Fruit fly (Drosophila melanogaster) whole organism, prepupa: ENCODE measurements around the gene TM9SF3.

ENCODE experiments used
- Blimp-1 ChIP-seq: fragments of 200-800 bp; sonication (Bioruptor generic); optimal IDR thresholded peaks from 3 replicates; lab custom pipeline; 2017; ENCODE audit warnings: missing biosample characterization, missing genetic modification characterization, mild to moderate bottlenecking, moderate library complexity, missing genetic modification reagents
- CG10631 ChIP-seq: fragments of 200-800 bp; sonication (Bioruptor generic); optimal IDR thresholded peaks from 2 replicates; lab custom pipeline; 2016; ENCODE audit warnings: missing biosample characterization, missing genetic modification characterization
- CG10669 ChIP-seq: fragments of 200-800 bp; sonication (Bioruptor generic); optimal IDR thresholded peaks from 3 replicates; lab custom pipeline; 2018; ENCODE audit warnings: missing biosample characterization, mild to moderate bottlenecking, missing genetic modification characterization, moderate library complexity
- CG11762 ChIP-seq: fragments of 200-800 bp; sonication (Bioruptor generic); optimal IDR thresholded peaks from 3 replicates; lab custom pipeline; 2016; ENCODE audit warnings: missing biosample characterization, missing genetic modification characterization; ENCODE audit not compliant: insufficient read depth
- CG15336 ChIP-seq: fragments of 200-800 bp; sonication (Bioruptor generic); IDR thresholded peaks from 2 replicates; pipeline ENCODE4 v1.3.6; 2022; ENCODE audit warnings: missing biosample characterization, missing genetic modification characterization
- CG1621 ChIP-seq: fragments of 200-800 bp; sonication (Bioruptor generic); optimal IDR thresholded peaks from 3 replicates; lab custom pipeline; 2018; ENCODE audit warnings: missing biosample characterization, mild to moderate bottlenecking, missing genetic modification characterization
- CG3032 ChIP-seq: fragments of 200-800 bp; optimal IDR thresholded peaks from 2 replicates; lab custom pipeline; 2019; ENCODE audit warnings: missing biosample characterization, mild to moderate bottlenecking, missing genetic modification characterization, moderate library complexity
- CG34406 ChIP-seq: fragments of 200-800 bp; sonication (Bioruptor generic); optimal IDR thresholded peaks from 3 replicates; lab custom pipeline; 2016; ENCODE audit warnings: missing biosample characterization, missing genetic modification characterization
- CG3919 ChIP-seq: fragments of 200-800 bp; sonication (Bioruptor generic); optimal IDR thresholded peaks from 3 replicates; lab custom pipeline; 2016; ENCODE audit warnings: missing biosample characterization, missing genetic modification characterization
- CG4318 ChIP-seq: fragments of 200-800 bp; sonication (Bioruptor generic); optimal IDR thresholded peaks from 3 replicates; lab custom pipeline; 2017; ENCODE audit warnings: missing biosample characterization, mild to moderate bottlenecking, missing genetic modification characterization
- CG6163 ChIP-seq: fragments of 200-800 bp; sonication (Bioruptor generic); IDR thresholded peaks from 3 replicates; pipeline ENCODE4 v1.3.6; 2022; ENCODE audit warnings: missing biosample characterization, missing genetic modification characterization
- CG6276 ChIP-seq: fragments of 200-800 bp; sonication (Bioruptor generic); optimal IDR thresholded peaks from 2 replicates; lab custom pipeline; 2017; ENCODE audit warnings: missing biosample characterization, mild to moderate bottlenecking, missing genetic modification characterization
- CG6792 ChIP-seq: fragments of 200-800 bp; sonication (Bioruptor generic); optimal IDR thresholded peaks from 3 replicates; lab custom pipeline; 2016; ENCODE audit warnings: missing biosample characterization, missing genetic modification characterization
- CG6854 ChIP-seq: fragments of 200-800 bp; sonication (Bioruptor generic); optimal IDR thresholded peaks from 2 replicates; lab custom pipeline; 2017; ENCODE audit warnings: missing biosample characterization, mild to moderate bottlenecking, missing genetic modification characterization
- CG7368 ChIP-seq: fragments of 200-800 bp; sonication (Bioruptor generic); optimal IDR thresholded peaks from 3 replicates; lab custom pipeline; 2016; ENCODE audit warnings: missing biosample characterization, missing genetic modification characterization
- CG8119 ChIP-seq: fragments of 200-800 bp; sonication (Bioruptor generic); IDR thresholded peaks from 3 replicates; pipeline ENCODE4 v1.3.6; 2022; ENCODE audit warnings: missing biosample characterization, missing genetic modification characterization
- CG8319 ChIP-seq: fragments of 200-800 bp; sonication (Bioruptor generic); optimal IDR thresholded peaks from 3 replicates; lab custom pipeline; 2016; ENCODE audit warnings: missing biosample characterization, missing genetic modification characterization
- CG8632 ChIP-seq: fragments of 200-800 bp; sonication (Bioruptor generic); optimal IDR thresholded peaks from 3 replicates; lab custom pipeline; 2016; ENCODE audit warnings: missing biosample characterization, missing genetic modification characterization
- Eip75B ChIP-seq: fragments of 200-800 bp; sonication (Bioruptor generic); optimal IDR thresholded peaks from 3 replicates; lab custom pipeline; 2016; ENCODE audit warnings: missing biosample characterization, missing genetic modification characterization
- Eip78C ChIP-seq: fragments of 200-800 bp; sonication (Bioruptor generic); peaks from one replicate; lab custom pipeline; 2016; ENCODE audit warnings: missing biosample characterization, missing genetic modification characterization
- Ets21C ChIP-seq: fragments of 200-800 bp; sonication (Bioruptor generic); optimal IDR thresholded peaks from 3 replicates; lab custom pipeline; 2016; ENCODE audit warnings: missing biosample characterization, missing genetic modification characterization
- Ets96B ChIP-seq: fragments of 200-800 bp; optimal IDR thresholded peaks from 2 replicates; lab custom pipeline; 2019; ENCODE audit warnings: missing biosample characterization, mild to moderate bottlenecking, missing genetic modification characterization, moderate library complexity
- Gug ChIP-seq: fragments of 200-800 bp; sonication (Bioruptor generic); IDR thresholded peaks from 2 replicates; pipeline ENCODE4 v1.3.6; 2022; ENCODE audit warnings: missing biosample characterization, missing genetic modification characterization
- Hr38 ChIP-seq: sonication (Bioruptor generic); optimal IDR thresholded peaks from 2 replicates; lab custom pipeline; 2016; ENCODE audit warnings: missing biosample characterization, missing genetic modification characterization
- Hr39 ChIP-seq: fragments of 200-800 bp; sonication (Bioruptor generic); optimal IDR thresholded peaks from 2 replicates; lab custom pipeline; 2016; ENCODE audit warnings: missing biosample characterization, missing genetic modification characterization
- Lpt ChIP-seq: fragments of 200-800 bp; sonication (Bioruptor generic); optimal IDR thresholded peaks from 3 replicates; lab custom pipeline; 2016; ENCODE audit warnings: missing biosample characterization, missing genetic modification characterization
- Met ChIP-seq: fragments of 200-800 bp; sonication (Bioruptor generic); optimal IDR thresholded peaks from 3 replicates; lab custom pipeline; 2016; ENCODE audit warnings: missing biosample characterization, missing genetic modification characterization
- Smox ChIP-seq: fragments of 200-800 bp; sonication (Bioruptor generic); optimal IDR thresholded peaks from 3 replicates; lab custom pipeline; 2016; ENCODE audit warnings: missing biosample characterization, missing genetic modification characterization
- Sox102F ChIP-seq: fragments of 200-800 bp; sonication (Bioruptor generic); optimal IDR thresholded peaks from 2 replicates; lab custom pipeline; 2016; ENCODE audit warnings: missing biosample characterization, mild to moderate bottlenecking, missing genetic modification characterization
- Sox14 ChIP-seq: fragments of 200-800 bp; sonication (Bioruptor generic); optimal IDR thresholded peaks from 3 replicates; lab custom pipeline; 2016; ENCODE audit warnings: missing biosample characterization, missing genetic modification characterization
- Sox15 ChIP-seq: fragments of 200-800 bp; sonication (Bioruptor generic); optimal IDR thresholded peaks from 3 replicates; lab custom pipeline; 2016; ENCODE audit warnings: missing biosample characterization, missing genetic modification characterization
- achi ChIP-seq: fragments of 200-800 bp; sonication (Bioruptor generic); optimal IDR thresholded peaks from 3 replicates; lab custom pipeline; 2016; ENCODE audit warnings: missing biosample characterization, missing genetic modification characterization
- acj6 ChIP-seq: fragments of 200-800 bp; sonication (Bioruptor generic); optimal IDR thresholded peaks from 3 replicates; lab custom pipeline; 2016; ENCODE audit warnings: missing biosample characterization, missing genetic modification characterization
- dac ChIP-seq: fragments of 200-800 bp; sonication (Bioruptor generic); optimal IDR thresholded peaks from 2 replicates; lab custom pipeline; 2017; ENCODE audit warnings: missing biosample characterization, mild to moderate bottlenecking, missing genetic modification characterization
- dsx ChIP-seq: fragments of 200-800 bp; optimal IDR thresholded peaks from 3 replicates; lab custom pipeline; 2019; ENCODE audit warnings: missing biosample characterization, mild to moderate bottlenecking, missing genetic modification characterization, moderate library complexity; ENCODE audit not compliant: poor library complexity, severe bottlenecking
- eg ChIP-seq: fragments of 200-800 bp; sonication (Bioruptor generic); IDR thresholded peaks from 3 replicates; pipeline ENCODE4 v1.3.6; 2022; ENCODE audit warnings: missing biosample characterization, missing genetic modification characterization
- fkh ChIP-seq: fragments of 200-800 bp; sonication (Bioruptor generic); optimal IDR thresholded peaks from 3 replicates; lab custom pipeline; 2017; ENCODE audit warnings: missing biosample characterization, mild to moderate bottlenecking, missing genetic modification characterization, moderate library complexity
- net ChIP-seq: fragments of 200-800 bp; sonication (Bioruptor generic); optimal IDR thresholded peaks from 3 replicates; lab custom pipeline; 2016; ENCODE audit warnings: missing biosample characterization, missing genetic modification characterization
- pdm3 ChIP-seq: fragments of 200-800 bp; sonication (Bioruptor generic); optimal IDR thresholded peaks from 3 replicates; lab custom pipeline; 2016; ENCODE audit warnings: missing biosample characterization, missing genetic modification characterization
- salr ChIP-seq, 2 experiments: fragments of 200-800 bp; sonication (Bioruptor generic); optimal IDR thresholded peaks; 3 replicates each; lab custom pipeline; 2016 to 2018; ENCODE audit warnings: missing biosample characterization in 2 of 2, missing genetic modification characterization in 2 of 2, mild to moderate bottlenecking in 1 of 2
- svp ChIP-seq: fragments of 200-800 bp; sonication (Bioruptor generic); peaks from one replicate; lab custom pipeline; 2016; ENCODE audit warnings: missing biosample characterization, missing genetic modification characterization
- topi ChIP-seq: fragments of 200-800 bp; sonication (Bioruptor generic); optimal IDR thresholded peaks from 3 replicates; lab custom pipeline; 2016; ENCODE audit warnings: missing biosample characterization, missing genetic modification characterization
- vri ChIP-seq: fragments of 200-800 bp; sonication (Bioruptor generic); optimal IDR thresholded peaks from 3 replicates; lab custom pipeline; 2016; ENCODE audit warnings: missing biosample characterization, mild to moderate bottlenecking, missing genetic modification characterization

Gene TM9SF3

dm6 chr3L:5625121-5625667, 21.4 kb upstream of the TM9SF3 start:
- TF ChIP-seq CG3919 (GFP tag; lab: Kevin White, UChicago) (no peak), Sox14 (peak; percentile 2), CG3032 (no peak), Sox15 (GFP tag; lab: Kevin White, UChicago) (no peak), net (GFP tag; lab: Kevin White, UChicago) (no peak), Sox102F (GFP tag; lab: Kevin White, UChicago) (peak; percentile 17), dac (GFP tag; lab: Kevin White, UChicago) (no peak), CG6276 (GFP tag; lab: Kevin White, UChicago) (no peak), Gug (no peak), CG10631 (GFP tag; lab: Kevin White, UChicago) (no peak), pdm3 (GFP tag; lab: Kevin White, UChicago) (no peak), CG8319 (GFP tag; lab: Kevin White, UChicago) (no peak), svp (peak; percentile 16), acj6 (no peak), Blimp-1 (GFP tag; lab: Kevin White, UChicago) (peak; percentile 99), Hr38 (GFP tag; lab: Kevin White, UChicago) (no peak), CG6792 (no peak), eg (GFP tag; lab: Robert Waterston, UW) (peak; percentile 36; the same call in 1 of the 3 replicates), CG34406 (GFP tag; lab: Kevin White, UChicago) (no peak), CG6854 (GFP tag; lab: Kevin White, UChicago) (peak; percentile 65), dsx (GFP tag; lab: Kevin White, UChicago) (no peak), Eip75B (GFP tag; lab: Kevin White, UChicago) (peak; percentile 1), CG8119 (no peak), Lpt (GFP tag; lab: Kevin White, UChicago) (no peak), Smox (no peak), CG1621 (tag; lab: Kevin White, UChicago) (no peak), Eip78C (GFP tag; lab: Kevin White, UChicago) (peak; percentile 12), CG4318 (no peak), achi (GFP tag; lab: Kevin White, UChicago) (no peak), salr (GFP tag; optimal IDR thresholded peaks at IDR 0.05; lab: Kevin White, UChicago) (no peak), Met (GFP tag; lab: Kevin White, UChicago) (peak; percentile 27), Hr39 (GFP tag; lab: Kevin White, UChicago) (no peak)

- no peak for TF ChIP-seq CG8632
- no peak for TF ChIP-seq CG3032
- no peak for TF ChIP-seq topi (GFP tag; lab: Kevin White, UChicago)
- no peak for TF ChIP-seq Eip78C (GFP tag; lab: Kevin White, UChicago)
- TF ChIP-seq Blimp-1 (GFP tag; lab: Kevin White, UChicago): peak; percentile 89
- TF ChIP-seq Ets21C (GFP tag; lab: Kevin White, UChicago): no peak
- no peak for TF ChIP-seq CG8119
- TF ChIP-seq svp: no peak
- peak; percentile 2 for TF ChIP-seq vri (GFP tag; lab: Kevin White, UChicago)
- TF ChIP-seq CG7368 (GFP tag; lab: Kevin White, UChicago): no peak
Measured at dm6 chr3L:5623296-5623695, 19.5 kb upstream of the TM9SF3 start.

- TF ChIP-seq CG10669 (GFP tag; lab: Kevin White, UChicago): no peak
- TF ChIP-seq Met (GFP tag; lab: Kevin White, UChicago): peak; percentile 32
- peak; percentile 30 for TF ChIP-seq fkh (GFP tag; lab: Kevin White, UChicago)
- no peak for TF ChIP-seq CG15336 (GFP tag; lab: Robert Waterston, UW)
- no peak for TF ChIP-seq CG11762 (GFP tag; lab: Kevin White, UChicago)
- TF ChIP-seq Sox14: no peak
- no peak for TF ChIP-seq Ets96B (tag; lab: Kevin White, UChicago)
- TF ChIP-seq Lpt (GFP tag; lab: Kevin White, UChicago): no peak
- no peak for TF ChIP-seq CG34406 (GFP tag; lab: Kevin White, UChicago)
- TF ChIP-seq Sox102F (GFP tag; lab: Kevin White, UChicago): peak; percentile 23
- peak; percentile 9 for TF ChIP-seq Eip75B (GFP tag; lab: Kevin White, UChicago)
- TF ChIP-seq Ets21C (GFP tag; lab: Kevin White, UChicago): no peak
- TF ChIP-seq Blimp-1 (GFP tag; lab: Kevin White, UChicago): peak; percentile 100
- TF ChIP-seq CG8319 (GFP tag; lab: Kevin White, UChicago): no peak
- TF ChIP-seq Gug: no peak
- no peak for TF ChIP-seq CG4318
- TF ChIP-seq vri (GFP tag; lab: Kevin White, UChicago): peak; percentile 57
- no peak for TF ChIP-seq CG6163
- TF ChIP-seq svp: peak; percentile 33
- TF ChIP-seq CG6854 (GFP tag; lab: Kevin White, UChicago): peak; percentile 64
- TF ChIP-seq, all 60 proteins: peak for 8
Measured at dm6 chr3L:5621908-5622307, 18.1 kb upstream of the TM9SF3 start.
